Worm (Caenorhabditis elegans) whole organism, L3 larva: ENCODE results near the gene ostf-4.
A peak's percentile ranks its signal among the peaks of the same experiment; 100 is the strongest.

Source experiments
- R02D3.7 ChIP-seq: fragments of 150-350 bp; optimal IDR thresholded peaks from 2 replicates; lab custom pipeline; 2014; ENCODE audit warnings: missing biosample characterization, missing genetic modification characterization
- ZK546.5 ChIP-seq: sonication (generic microtip); optimal IDR thresholded peaks from 2 replicates; lab custom pipeline; 2017; ENCODE audit warnings: missing biosample characterization, missing genetic modification characterization
- ama-1 ChIP-seq: fragments of 150-350 bp; optimal IDR thresholded peaks from 2 replicates; lab custom pipeline; 2018
- ceh-16 ChIP-seq: sonication (generic microtip); optimal IDR thresholded peaks from 2 replicates; lab custom pipeline; 2017; ENCODE audit warnings: missing biosample characterization, missing genetic modification characterization
- ceh-28 ChIP-seq: fragments of 150-350 bp; optimal IDR thresholded peaks from 2 replicates; lab custom pipeline; 2014; ENCODE audit warnings: missing biosample characterization, missing genetic modification reagents, missing genetic modification characterization
- ceh-82 ChIP-seq: fragments of 150-350 bp; optimal IDR thresholded peaks from 2 replicates; lab custom pipeline; 2014; ENCODE audit warnings: missing biosample characterization, missing genetic modification characterization
- ceh-9 ChIP-seq: sonication (generic microtip); optimal IDR thresholded peaks from 2 replicates; lab custom pipeline; 2018; ENCODE audit warnings: missing biosample characterization, missing genetic modification characterization
- daf-12 ChIP-seq: fragments of 150-350 bp; optimal IDR thresholded peaks from 2 replicates; lab custom pipeline; 2014; ENCODE audit warnings: missing biosample characterization, missing genetic modification reagents, missing genetic modification characterization
- egl-27 ChIP-seq: sonication (generic microtip); optimal IDR thresholded peaks from 4 replicates; lab custom pipeline; 2017; ENCODE audit warnings: missing biosample characterization, missing genetic modification reagents, missing genetic modification characterization
- elt-1 ChIP-seq: fragments of 150-350 bp; optimal IDR thresholded peaks from 2 replicates; lab custom pipeline; 2014; ENCODE audit warnings: missing biosample characterization, missing genetic modification characterization
- elt-2 ChIP-seq: sonication (generic microtip); optimal IDR thresholded peaks from 2 replicates; lab custom pipeline; 2016; ENCODE audit warnings: missing genetic modification reagents, mild to moderate bottlenecking, missing genetic modification characterization, missing compliant biosample characterization
- fkh-10 ChIP-seq: sonication (generic microtip); optimal IDR thresholded peaks from 2 replicates; lab custom pipeline; 2017; ENCODE audit warnings: missing biosample characterization, missing genetic modification reagents, missing genetic modification characterization
- fkh-2 ChIP-seq: fragments of 150-350 bp; optimal IDR thresholded peaks from 2 replicates; lab custom pipeline; 2014; ENCODE audit warnings: missing biosample characterization, missing genetic modification reagents, missing genetic modification characterization
- fos-1 ChIP-seq: fragments of 150-350 bp; optimal IDR thresholded peaks from 2 replicates; lab custom pipeline; 2014; ENCODE audit warnings: missing biosample characterization, missing genetic modification characterization
- hmg-11 ChIP-seq: sonication (generic microtip); optimal IDR thresholded peaks from 2 replicates; lab custom pipeline; 2016; ENCODE audit warnings: missing genetic modification characterization, missing compliant biosample characterization
- jun-1 ChIP-seq: fragments of 150-350 bp; optimal IDR thresholded peaks from 2 replicates; lab custom pipeline; 2014; ENCODE audit warnings: missing biosample characterization, missing genetic modification reagents, missing genetic modification characterization
- lin-15B ChIP-seq: fragments of 150-350 bp; optimal IDR thresholded peaks from 2 replicates; lab custom pipeline; 2014; ENCODE audit warnings: missing biosample characterization, missing genetic modification characterization
- lin-39 ChIP-seq: fragments of 150-350 bp; optimal IDR thresholded peaks from 2 replicates; lab custom pipeline; 2018; ENCODE audit warnings: missing biosample characterization, missing genetic modification reagents, missing genetic modification characterization
- lsy-12 ChIP-seq: sonication (generic microtip); optimal IDR thresholded peaks from 2 replicates; lab custom pipeline; 2016; ENCODE audit warnings: mild to moderate bottlenecking, missing genetic modification characterization, missing compliant biosample characterization
- mdl-1 ChIP-seq: fragments of 150-350 bp; optimal IDR thresholded peaks from 2 replicates; lab custom pipeline; 2014; ENCODE audit warnings: missing biosample characterization, missing genetic modification characterization
- mml-1 ChIP-seq: fragments of 150-350 bp; sonication (generic microtip); optimal IDR thresholded peaks from 3 replicates; lab custom pipeline; 2014; ENCODE audit warnings: missing biosample characterization, missing genetic modification characterization
- nhr-11 ChIP-seq: fragments of 150-350 bp; optimal IDR thresholded peaks from 2 replicates; lab custom pipeline; 2014; ENCODE audit warnings: missing biosample characterization, missing genetic modification characterization
- nhr-23 ChIP-seq: fragments of 150-350 bp; optimal IDR thresholded peaks from 2 replicates; lab custom pipeline; 2014; ENCODE audit warnings: missing biosample characterization, missing genetic modification reagents, missing genetic modification characterization
- nhr-237 ChIP-seq: fragments of 150-350 bp; optimal IDR thresholded peaks from 2 replicates; lab custom pipeline; 2014; ENCODE audit warnings: missing biosample characterization, missing genetic modification characterization
- nhr-25 ChIP-seq: sonication (generic microtip); optimal IDR thresholded peaks from 2 replicates; lab custom pipeline; 2017; ENCODE audit warnings: missing biosample characterization, missing genetic modification characterization
- nhr-28 ChIP-seq: fragments of 150-350 bp; optimal IDR thresholded peaks from 2 replicates; lab custom pipeline; 2014; ENCODE audit warnings: missing biosample characterization, missing genetic modification characterization
- nhr-43 ChIP-seq: sonication (generic microtip); optimal IDR thresholded peaks from 2 replicates; lab custom pipeline; 2016; ENCODE audit warnings: mild to moderate bottlenecking, missing genetic modification characterization, missing compliant biosample characterization; ENCODE audit not compliant: poor library complexity, severe bottlenecking
- nhr-76 ChIP-seq: fragments of 150-350 bp; sonication (generic microtip); optimal IDR thresholded peaks from 5 replicates; lab custom pipeline; 2014; ENCODE audit warnings: missing biosample characterization, missing genetic modification characterization
- pha-4 ChIP-seq: fragments of 150-350 bp; optimal IDR thresholded peaks from 2 replicates; lab custom pipeline; 2014; ENCODE audit warnings: missing biosample characterization, missing genetic modification reagents, missing genetic modification characterization
- pqm-1 ChIP-seq: fragments of 150-350 bp; optimal IDR thresholded peaks from 2 replicates; lab custom pipeline; 2017; ENCODE audit warnings: missing biosample characterization, missing genetic modification characterization, inconsistent platforms
- sea-2 ChIP-seq: fragments of 150-350 bp; sonication (generic microtip); optimal IDR thresholded peaks from 4 replicates; lab custom pipeline; 2014; ENCODE audit warnings: missing biosample characterization, missing genetic modification reagents, missing genetic modification characterization
- skn-1 ChIP-seq: fragments of 150-350 bp; optimal IDR thresholded peaks from 2 replicates; lab custom pipeline; 2014; ENCODE audit warnings: missing biosample characterization, missing genetic modification characterization
- tbx-2 ChIP-seq: sonication (generic microtip); optimal IDR thresholded peaks from 2 replicates; lab custom pipeline; 2016; ENCODE audit warnings: mild to moderate bottlenecking, missing genetic modification characterization, missing compliant biosample characterization
- unc-39 ChIP-seq: sonication (generic microtip); optimal IDR thresholded peaks from 4 replicates; lab custom pipeline; 2017; ENCODE audit warnings: missing biosample characterization, missing genetic modification characterization
- ztf-11 ChIP-seq: fragments of 150-350 bp; optimal IDR thresholded peaks from 2 replicates; lab custom pipeline; 2014; ENCODE audit warnings: missing biosample characterization, missing genetic modification characterization
- ztf-4 ChIP-seq: fragments of 150-350 bp; optimal IDR thresholded peaks from 2 replicates; lab custom pipeline; 2014; ENCODE audit warnings: missing biosample characterization, missing genetic modification characterization

ostf-4 gene

DNA sequence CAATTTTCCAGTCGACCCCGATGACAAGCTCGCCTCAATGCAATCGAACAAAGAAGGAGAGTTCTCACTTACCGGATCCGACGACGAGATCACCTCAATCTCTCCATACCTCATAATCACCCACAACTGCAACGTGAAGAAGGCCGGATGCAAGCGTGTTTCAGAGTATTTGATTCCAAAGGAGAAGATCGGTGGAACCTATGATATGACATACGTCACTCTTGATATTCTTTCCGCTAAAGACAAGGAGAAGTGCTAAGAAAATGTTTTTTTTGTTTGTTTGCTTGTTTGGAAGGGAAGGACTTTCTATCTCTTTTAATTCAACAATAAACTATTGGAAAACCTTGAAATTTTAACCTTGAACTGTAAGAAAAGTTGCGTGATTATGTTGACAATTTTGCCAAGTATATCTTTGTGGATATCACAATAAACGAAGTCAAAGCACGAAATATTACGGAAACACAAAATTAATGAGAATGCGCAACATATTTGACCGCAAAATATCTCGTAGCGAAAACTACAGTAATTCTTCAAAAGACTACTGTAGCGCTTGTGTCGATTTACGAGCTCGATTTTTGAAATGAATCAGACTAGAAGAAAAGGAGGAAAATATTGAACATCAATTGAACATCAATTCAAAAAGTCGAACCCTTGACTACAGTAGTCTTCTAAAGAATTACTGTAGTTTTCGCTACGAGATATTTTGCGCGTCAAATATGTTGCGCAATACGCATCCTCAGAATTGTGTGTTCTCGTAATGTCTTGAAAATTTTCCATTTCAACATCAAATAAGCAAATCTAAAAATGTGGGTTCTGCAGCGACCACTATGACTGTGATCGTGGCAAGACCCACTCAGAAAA lies 20.9 kb upstream of the ostf-4 start:
- TF ChIP-seq fkh-2 (tag; lab: Kevin White, UChicago) (no peak), hmg-11 (tag; lab: Kevin White, UChicago) (no peak), elt-2 (tag; lab: Kevin White, UChicago) (no peak), ceh-9 (tag; lab: Kevin White, UChicago) (no peak), ztf-4 (tag; lab: Kevin White, UChicago) (no peak), mdl-1 (no peak), ceh-28 (peak; percentile 34), sea-2 (GFP tag; lab: Kevin White, UChicago) (no peak), jun-1 (tag; lab: Kevin White, UChicago) (no peak), R02D3.7 (tag; lab: Kevin White, UChicago) (peak; percentile 19), nhr-28 (tag; lab: Kevin White, UChicago) (no peak), tbx-2 (tag; lab: Kevin White, UChicago) (no peak), nhr-25 (tag; lab: Kevin White, UChicago) (peak; percentile 39), skn-1 (tag; lab: Kevin White, UChicago) (no peak), ztf-11 (tag; lab: Kevin White, UChicago) (no peak), ama-1 (lab: Kevin White, UChicago) (peak; percentile 66)

ce11 chrIII:10337508-10338166 lies 19.3 kb upstream of the ostf-4 start, which contains the start of gene ttr-15:
TSS of gene ttr-15 (plus strand) at chrIII:10337847.
- TF ChIP-seq lsy-12 (tag; lab: Kevin White, UChicago), result no peak
- TF ChIP-seq nhr-43 (tag; lab: Kevin White, UChicago), result peak; percentile 61
- peak; percentile 27 for TF ChIP-seq nhr-23 (tag; lab: Kevin White, UChicago)
- TF ChIP-seq ceh-28, result peak; percentile 27
- no peak for TF ChIP-seq lin-39 (tag; lab: Kevin White, UChicago)
- TF ChIP-seq jun-1 (tag; lab: Kevin White, UChicago), result peak; percentile 48
- peak; percentile 51 for TF ChIP-seq nhr-25 (tag; lab: Kevin White, UChicago)
- TF ChIP-seq nhr-76 (tag; lab: Kevin White, UChicago), result no peak
- TF ChIP-seq nhr-237 (tag; lab: Kevin White, UChicago), result no peak
- no peak for TF ChIP-seq pha-4 (tag; lab: Kevin White, UChicago)
- TF ChIP-seq elt-1 (tag; lab: Kevin White, UChicago), result peak; percentile 43
- TF ChIP-seq ceh-82 (tag; lab: Kevin White, UChicago), result no peak
- no peak for TF ChIP-seq pqm-1
- no peak for TF ChIP-seq lin-15B (tag; lab: Kevin White, UChicago)
- no peak for TF ChIP-seq ztf-11 (tag; lab: Kevin White, UChicago)
- TF ChIP-seq ZK546.5 (tag; lab: Kevin White, UChicago), result no peak
- TF ChIP-seq unc-39 (tag; lab: Kevin White, UChicago), result no peak

DNA sequence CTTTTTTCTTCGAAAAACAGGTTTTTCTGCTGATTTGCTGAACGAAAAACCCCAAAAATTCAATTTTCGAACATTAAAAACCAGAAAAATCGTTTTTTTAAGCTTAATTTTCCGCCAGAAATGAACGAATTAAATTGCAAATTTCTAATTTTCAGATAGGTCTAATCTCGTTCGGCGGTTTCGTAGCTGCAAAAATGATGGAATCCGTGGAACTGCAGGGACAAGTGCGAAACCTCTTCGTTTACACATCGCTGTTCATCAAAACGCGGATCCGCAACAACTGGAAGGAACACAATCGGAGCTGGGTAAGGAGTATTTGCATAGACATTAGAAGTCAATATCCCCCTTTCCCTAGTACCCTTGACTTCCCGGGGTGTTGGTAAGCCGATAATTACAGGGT lies 17.8 kb upstream of the ostf-4 start:
- no peak for TF ChIP-seq nhr-11
- no peak for TF ChIP-seq R02D3.7 (tag; lab: Kevin White, UChicago)
- no peak for TF ChIP-seq nhr-43 (tag; lab: Kevin White, UChicago)
- no peak for TF ChIP-seq fkh-10 (GFP tag; lab: Kevin White, UChicago)
- no peak for TF ChIP-seq mml-1 (tag; lab: Kevin White, UChicago)
- no peak for TF ChIP-seq ceh-16 (tag; lab: Kevin White, UChicago)
- no peak for TF ChIP-seq ceh-82 (tag; lab: Kevin White, UChicago)
- TF ChIP-seq fos-1, result no peak
- TF ChIP-seq, all 47 proteins: peak for 0

ce11 chrIII:10335086-10335485 lies 16.7 kb upstream of the ostf-4 start, which contains the start of gene ced-9:
TSS of gene ced-9 (plus strand) at chrIII:10335172.
- TF ChIP-seq nhr-76 (tag; lab: Kevin White, UChicago) (no peak), sea-2 (GFP tag; lab: Kevin White, UChicago) (no peak), ceh-28 (no peak), ama-1 (lab: Kevin White, UChicago) (no peak), nhr-23 (tag; lab: Kevin White, UChicago) (no peak), elt-2 (tag; lab: Kevin White, UChicago) (no peak), fkh-2 (tag; lab: Kevin White, UChicago) (no peak), daf-12 (tag; lab: Kevin White, UChicago) (no peak), egl-27 (tag; lab: Kevin White, UChicago) (no peak)
